Fruit fly (Drosophila melanogaster): ENCODE data around the gene CG8043.

The CG8043 gene

DNA sequence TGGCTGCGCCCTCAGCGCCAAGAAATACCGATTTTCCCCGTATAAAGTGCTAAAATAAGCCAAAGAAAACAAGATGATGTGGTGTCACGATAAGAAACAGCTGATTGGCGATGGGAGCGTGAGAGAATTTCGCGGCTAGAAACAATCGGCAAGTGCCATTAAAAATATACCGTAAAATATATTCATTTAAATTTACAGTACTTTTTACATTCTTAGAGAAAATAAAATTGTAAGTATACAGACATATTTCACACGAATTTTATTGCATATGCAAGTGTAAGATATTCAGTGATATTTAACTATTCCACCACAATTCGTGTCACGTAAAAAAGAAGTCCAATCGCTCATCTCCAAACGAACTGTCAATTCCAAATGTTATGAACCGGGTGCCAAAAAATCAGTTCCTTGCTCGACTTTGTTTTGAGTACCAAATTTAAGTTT lies at the start of gene CG8043, which contains the start of the genes Unc50 and CG11755 (continued):
- TF ChIP-seq CG33213 (GFP tag; optimal IDR thresholded peaks at IDR 0.05) (peak; percentile 59), Antp (GFP tag; optimal IDR thresholded peaks at IDR 0.05) (peak; percentile 53), jing (GFP tag; optimal IDR thresholded peaks at IDR 0.05) (no peak), CG4730 (GFP tag; IDR thresholded peaks at IDR 0.05) (peak; percentile 51), CG10147 (GFP tag; optimal IDR thresholded peaks at IDR 0.05) (peak; percentile 81), en (GFP tag; optimal IDR thresholded peaks at IDR 0.05) (peak; percentile 8), CG4360 (GFP tag; IDR thresholded peaks at IDR 0.05) (no peak), fru (optimal IDR thresholded peaks at IDR 0.05) (no peak), sens-2 (GFP tag; IDR thresholded peaks at IDR 0.05) (no peak), croc (GFP tag; conservative IDR thresholded peaks at IDR 0.05) (peak; percentile 50; the same call in 2 of the 3 replicates), Hmr (GFP tag; optimal IDR thresholded peaks at IDR 0.05) (peak; percentile 84), CG2875 (GFP tag; optimal IDR thresholded peaks at IDR 0.05) (peak; percentile 51), H2.0 (GFP tag; IDR thresholded peaks at IDR 0.05) (peak; percentile 56; the same call in 1 of the 2 replicates), CG6254 (GFP tag; optimal IDR thresholded peaks at IDR 0.05) (peak; percentile 41), trem (tag; optimal IDR thresholded peaks at IDR 0.05) (peak; percentile 94), CG9609 (GFP tag; optimal IDR thresholded peaks at IDR 0.05) (peak; percentile 68), Scr (GFP tag; IDR thresholded peaks at IDR 0.05; ENCODE audit: partially characterized antibody) (peak; percentile 99), kay (GFP tag; optimal IDR thresholded peaks at IDR 0.05) (peak; percentile 59), al (GFP tag; IDR thresholded peaks at IDR 0.05) (peak; percentile 81), CG14014 (GFP tag; IDR thresholded peaks at IDR 0.05) (peak; percentile 77), pb (GFP tag; optimal IDR thresholded peaks at IDR 0.05) (peak; percentile 47), Hey (tag; optimal IDR thresholded peaks at IDR 0.05) (no peak), so (GFP tag; IDR thresholded peaks at IDR 0.05) (peak; percentile 55; the same call in 1 of the 3 replicates), Nf-YA (GFP tag; IDR thresholded peaks at IDR 0.05) (no peak), CG3838 (GFP tag; optimal IDR thresholded peaks at IDR 0.05) (peak; percentile 44), peb (GFP tag; IDR thresholded peaks at IDR 0.05) (peak; percentile 50), CG11504 (tag; optimal IDR thresholded peaks at IDR 0.05) (peak; percentile 80), gro (GFP tag; optimal IDR thresholded peaks at IDR 0.05) (peak; percentile 25), CG32772 (GFP tag; IDR thresholded peaks at IDR 0.05) (peak; percentile 64), cwo (GFP tag; optimal IDR thresholded peaks at IDR 0.05) (peak; percentile 49), CG7556 (GFP tag; optimal IDR thresholded peaks at IDR 0.05) (peak; percentile 74), Lhr (GFP tag; optimal IDR thresholded peaks at IDR 0.05) (peak; percentile 58), D19A (tag; optimal IDR thresholded peaks at IDR 0.05) (peak; percentile 69), grau (tag; optimal IDR thresholded peaks at IDR 0.05) (peak; percentile 84), CG13624 (GFP tag; optimal IDR thresholded peaks at IDR 0.05) (peak; percentile 71), CG2120 (GFP tag; optimal IDR thresholded peaks at IDR 0.05) (peak; percentile 89), HmgZ (tag; optimal IDR thresholded peaks at IDR 0.05) (peak; percentile 87), corto (GFP tag; optimal IDR thresholded peaks at IDR 0.05) (peak; percentile 72), CG2129 (GFP tag; IDR thresholded peaks at IDR 0.05; ENCODE audit: partially characterized antibody) (peak; percentile 99), hbn (GFP tag; IDR thresholded peaks at IDR 0.05; ENCODE audit: partially characterized antibody) (peak; percentile 99), CG18476 (GFP tag; optimal IDR thresholded peaks at IDR 0.05) (peak; percentile 54), CG12942 (GFP tag; optimal IDR thresholded peaks at IDR 0.05) (peak; percentile 73), CG12769 (tag; optimal IDR thresholded peaks at IDR 0.05) (no peak), CG12659 (GFP tag; optimal IDR thresholded peaks at IDR 0.05) (peak; percentile 86), CG8089 (GFP tag; optimal IDR thresholded peaks at IDR 0.05) (peak; percentile 47), CG7372 (GFP tag; IDR thresholded peaks at IDR 0.05) (peak; percentile 59), yki (optimal IDR thresholded peaks at IDR 0.05) (no peak), CG16815 (GFP tag; optimal IDR thresholded peaks at IDR 0.05) (peak; percentile 57), az2 (GFP tag; optimal IDR thresholded peaks at IDR 0.05) (peak; percentile 79), crc (GFP tag; optimal IDR thresholded peaks at IDR 0.05) (peak; percentile 19), CG12155 (GFP tag; optimal IDR thresholded peaks at IDR 0.05) (peak; percentile 77), Dbx (GFP tag; IDR thresholded peaks at IDR 0.05) (peak; percentile 90)
